Worm (Caenorhabditis elegans): ENCODE data around the gene Y11D7A.5.
"Not testable (repeated sequence)": the region's sequence is repeated elsewhere in the genome, so short reads cannot be mapped to it uniquely, and the experiment has no call there.

The Y11D7A.5 gene

ce11 chrIV:9245423-9245822, at the start of gene Y11D7A.5:
TSS of gene Y11D7A.5 (minus strand) at chrIV:9245523.
- TF ChIP-seq ztf-4 (tag; optimal IDR thresholded peaks at IDR 0.05) (no peak), nhr-11 (tag; optimal IDR thresholded peaks at IDR 0.05) (no peak)

ce11 chrIV:9293825-9294224, 48.5 kb upstream of the Y11D7A.5 start, which contains the start of gene nhr-264:
TSS of gene nhr-264 (minus strand) at chrIV:9293925.
- TF ChIP-seq nhr-23 (tag; optimal IDR thresholded peaks at IDR 0.05); unc-62 (GFP tag; optimal IDR thresholded peaks at IDR 0.05); elt-1 (tag; optimal IDR thresholded peaks at IDR 0.05): not testable (repeated sequence)

DNA sequence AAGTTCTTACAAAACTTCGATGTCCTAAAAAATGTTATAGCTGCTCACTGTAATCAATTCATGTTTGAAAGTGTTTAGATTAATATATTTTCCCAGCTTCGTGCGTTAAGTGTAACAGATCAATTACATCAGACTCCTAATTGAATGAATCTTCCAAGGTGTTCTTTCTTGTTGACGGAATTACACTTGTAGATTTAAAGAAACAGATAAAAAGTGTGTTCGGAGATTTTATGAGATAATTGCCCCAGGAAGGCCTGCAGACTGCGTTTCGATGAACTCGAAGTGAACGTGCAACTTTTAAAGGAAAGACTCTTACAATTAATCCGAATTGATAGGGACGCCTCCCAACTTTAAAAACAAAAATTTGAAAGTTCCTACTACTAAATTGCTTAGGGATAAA, 44.3 kb upstream of the Y11D7A.5 start:
- TF ChIP-seq elt-3 (tag; optimal IDR thresholded peaks at IDR 0.05) (no peak), egl-5 (tag; optimal IDR thresholded peaks at IDR 0.05) (no peak), elt-1 (tag; optimal IDR thresholded peaks at IDR 0.05) (peak; percentile 70)

- TF ChIP-seq lin-39, pqm-1, nhr-67 (tag; optimal IDR thresholded peaks at IDR 0.05): not testable (repeated sequence)
Observed at ce11 chrIV:9286305-9286704, 41.0 kb upstream of the Y11D7A.5 start, which contains the start of gene nhr-267. TSS of gene nhr-267 (minus strand) at chrIV:9286405.

DNA sequence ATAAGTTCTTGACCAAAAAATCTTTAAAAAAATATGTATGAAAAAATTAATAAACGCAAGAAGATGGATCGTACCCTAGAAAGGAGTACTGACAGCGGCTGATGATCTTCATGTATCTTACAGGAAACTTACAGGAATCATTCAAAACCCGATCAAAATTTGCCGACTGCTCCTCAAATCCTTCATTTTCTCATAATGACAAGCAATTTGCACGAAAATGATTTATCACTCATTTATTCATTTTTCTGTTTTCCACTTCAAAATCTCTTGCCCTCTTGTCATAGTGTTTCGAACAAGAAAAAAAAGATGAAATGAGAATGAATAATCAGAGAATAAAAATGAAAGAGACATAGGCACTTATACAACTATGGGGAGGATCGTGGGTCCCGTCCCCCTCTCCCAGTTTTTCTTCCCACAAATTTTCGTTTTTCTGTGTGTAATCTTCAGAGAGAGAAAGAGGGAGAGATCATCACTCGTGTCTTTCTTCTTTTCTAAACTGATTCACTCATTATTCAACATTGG, 28.7 kb upstream of the Y11D7A.5 start, which contains the start of gene nmy-3:
Gene nmy-3 (plus strand): TSS at position 472 of the 522 bp plus-strand sequence.
- no peak for TF ChIP-seq jun-1 (tag; optimal IDR thresholded peaks at IDR 0.05)
- TF ChIP-seq nhr-11 (tag; optimal IDR thresholded peaks at IDR 0.05), result no peak
- TF ChIP-seq nhr-25 (tag; optimal IDR thresholded peaks at IDR 0.05), result no peak
- no peak for TF ChIP-seq skn-1 (tag; optimal IDR thresholded peaks at IDR 0.05)
- no peak for TF ChIP-seq fkh-2 (tag; optimal IDR thresholded peaks at IDR 0.05)
- TF ChIP-seq ztf-4 (tag; optimal IDR thresholded peaks at IDR 0.05), result no peak
- TF ChIP-seq pha-4 (tag; optimal IDR thresholded peaks at IDR 0.05), result no peak
- no peak for TF ChIP-seq nhr-76 (tag; optimal IDR thresholded peaks at IDR 0.05)
- TF ChIP-seq nfya-1 (tag; optimal IDR thresholded peaks at IDR 0.05; ENCODE audit: insufficient read depth), result no peak
- TF ChIP-seq nhr-28 (tag; optimal IDR thresholded peaks at IDR 0.05), result no peak
- no peak for TF ChIP-seq R02D3.7 (tag; optimal IDR thresholded peaks at IDR 0.05)
- TF ChIP-seq tbx-2 (tag; optimal IDR thresholded peaks at IDR 0.05), result no peak
- no peak for TF ChIP-seq pqm-1 (tag; optimal IDR thresholded peaks at IDR 0.05)
- no peak for TF ChIP-seq elt-1 (tag; optimal IDR thresholded peaks at IDR 0.05)
- TF ChIP-seq fos-1 (tag; optimal IDR thresholded peaks at IDR 0.05), result no peak
- TF ChIP-seq egl-5 (tag; optimal IDR thresholded peaks at IDR 0.05), result no peak
- TF ChIP-seq zag-1 (tag; optimal IDR thresholded peaks at IDR 0.05), result no peak
- no peak for TF ChIP-seq mdl-1 (tag; optimal IDR thresholded peaks at IDR 0.05)

DNA sequence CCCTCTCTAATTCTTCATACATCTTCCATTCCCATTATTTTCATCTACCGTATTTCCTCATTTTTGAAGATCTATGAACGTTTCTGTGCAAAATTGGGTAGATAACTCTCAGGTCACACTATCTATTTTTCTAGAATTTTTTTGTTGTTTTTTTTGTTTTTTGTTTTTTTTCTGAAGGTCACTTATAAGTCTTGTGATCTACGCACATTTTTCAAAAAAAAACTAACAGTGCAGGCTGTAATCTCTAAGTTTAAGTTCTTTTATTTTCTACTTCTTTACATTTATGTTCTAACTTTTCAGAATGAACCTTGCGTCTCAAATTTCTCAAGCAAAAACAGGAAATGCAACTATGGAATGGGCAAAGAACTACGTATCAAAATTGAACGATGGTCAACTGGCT, 24.5 kb upstream of the Y11D7A.5 start, which contains the start of gene flh-3:
Gene flh-3 (plus strand): TSS at position 301 of the 400 bp plus-strand sequence.
- TF ChIP-seq nfya-1 (tag; optimal IDR thresholded peaks at IDR 0.05; ENCODE audit: insufficient read depth) (no peak), jun-1 (tag; optimal IDR thresholded peaks at IDR 0.05) (no peak), ceh-16 (tag; optimal IDR thresholded peaks at IDR 0.05) (no peak), ztf-11 (tag; optimal IDR thresholded peaks at IDR 0.05) (no peak), nhr-237 (tag; optimal IDR thresholded peaks at IDR 0.05) (no peak), pha-4 (tag; optimal IDR thresholded peaks at IDR 0.05) (no peak), elt-1 (tag; optimal IDR thresholded peaks at IDR 0.05) (no peak), egl-27 (tag; optimal IDR thresholded peaks at IDR 0.05) (no peak), ceh-9 (tag; optimal IDR thresholded peaks at IDR 0.05) (no peak), aly-2 (tag; optimal IDR thresholded peaks at IDR 0.05) (no peak), nhr-76 (tag; optimal IDR thresholded peaks at IDR 0.05) (no peak), lin-39 (tag; optimal IDR thresholded peaks at IDR 0.05) (no peak), lsy-12 (tag; optimal IDR thresholded peaks at IDR 0.05) (no peak), unc-39 (tag; optimal IDR thresholded peaks at IDR 0.05) (no peak), fos-1 (tag; optimal IDR thresholded peaks at IDR 0.05) (no peak), elt-2 (tag; optimal IDR thresholded peaks at IDR 0.05) (no peak)
